Worm (Caenorhabditis elegans): Measurements from ENCODE around the gene nhr-270.

DNA sequence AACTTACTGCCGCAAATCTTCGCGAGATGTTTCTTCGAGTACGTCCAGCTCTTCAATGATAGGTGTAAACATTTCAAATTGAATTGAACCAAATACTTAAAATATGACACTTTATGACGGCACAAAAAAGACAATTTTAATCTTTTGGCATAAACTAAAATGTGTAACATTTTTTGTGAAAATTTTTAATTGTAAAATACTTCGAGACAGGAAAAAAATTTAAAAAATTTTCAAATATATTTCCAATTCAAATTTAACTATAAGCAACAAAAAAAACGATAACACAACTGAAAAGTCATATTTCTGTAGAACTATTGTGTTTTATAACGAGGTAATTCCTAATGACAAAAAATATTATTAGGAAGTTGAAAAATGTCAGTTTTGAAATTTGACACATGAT is 42.7 kb downstream of the nhr-270 start, which contains the start of gene C05E4.12:
- TF ChIP-seq ama-1 (optimal IDR thresholded peaks at IDR 0.05) (no peak), tbx-37 (GFP tag; conservative IDR thresholded peaks at IDR 0.05) (no peak), ets-7 (tag; optimal IDR thresholded peaks at IDR 0.05) (no peak), aly-1 (tag; optimal IDR thresholded peaks at IDR 0.05) (no peak), hnd-1 (tag; optimal IDR thresholded peaks at IDR 0.05) (no peak), hmbx-1 (tag; optimal IDR thresholded peaks at IDR 0.05) (no peak), flt-1 (GFP tag; IDR thresholded peaks at IDR 0.05) (no peak), tbx-11 (GFP tag; IDR thresholded peaks at IDR 0.05) (no peak), ceh-36 (tag; optimal IDR thresholded peaks at IDR 0.05) (no peak), B0310.2 (tag; optimal IDR thresholded peaks at IDR 0.05) (no peak), F13C5.2 (tag; optimal IDR thresholded peaks at IDR 0.05) (no peak), pes-1 (GFP tag; IDR thresholded peaks at IDR 0.05) (no peak), scrt-1 (GFP tag; IDR thresholded peaks at IDR 0.05) (no peak), sea-1 (GFP tag; conservative IDR thresholded peaks at IDR 0.05) (no peak)
